Fruit fly (Drosophila melanogaster) whole organism, embryonic: Measurements from ENCODE around the gene CG10286.
A peak's percentile ranks its signal among the peaks of the same experiment; 100 is the strongest.

ENCODE experiments used
- Blimp-1 ChIP-seq: fragments of 200-800 bp; sonication (Bioruptor generic); optimal IDR thresholded peaks from 3 replicates; lab custom pipeline; 2018; ENCODE audit warnings: missing biosample characterization, missing genetic modification characterization, mild to moderate bottlenecking, moderate library complexity, missing genetic modification reagents
- Bteb2 ChIP-seq: fragments of 200-800 bp; sonication (Bioruptor generic); optimal IDR thresholded peaks from 2 replicates; lab custom pipeline; 2016; ENCODE audit warnings: missing biosample characterization, missing genetic modification characterization
- CG10274 ChIP-seq: fragments of 200-800 bp; sonication (Bioruptor generic); optimal IDR thresholded peaks from 3 replicates; lab custom pipeline; 2017; ENCODE audit warnings: missing biosample characterization, mild to moderate bottlenecking, missing genetic modification characterization
- CG11085 ChIP-seq: fragments of 200-800 bp; sonication (Bioruptor generic); IDR thresholded peaks from 2 replicates; pipeline ENCODE4 v1.3.6; 2022; ENCODE audit warnings: missing biosample characterization, missing genetic modification characterization
- CG11560 ChIP-seq: fragments of 200-800 bp; sonication (Bioruptor generic); IDR thresholded peaks from 3 replicates; pipeline ENCODE4 v1.3.6; 2022; ENCODE audit warnings: missing biosample characterization, missing genetic modification characterization
- CG12219 ChIP-seq: fragments of 200-800 bp; sonication (Bioruptor generic); optimal IDR thresholded peaks from 3 replicates; lab custom pipeline; 2018; ENCODE audit warnings: missing biosample characterization, mild to moderate bottlenecking, missing genetic modification characterization
- CG14441 ChIP-seq: fragments of 200-800 bp; sonication (Bioruptor generic); IDR thresholded peaks from 2 replicates; pipeline ENCODE4 v1.3.6; 2022; ENCODE audit warnings: missing biosample characterization, missing genetic modification characterization
- CG15011 ChIP-seq: fragments of 200-800 bp; sonication (Bioruptor generic); optimal IDR thresholded peaks from 3 replicates; lab custom pipeline; 2018; ENCODE audit warnings: missing biosample characterization, mild to moderate bottlenecking, missing genetic modification characterization
- CG15514 ChIP-seq: fragments of 200-800 bp; sonication (Bioruptor generic); optimal IDR thresholded peaks from 3 replicates; lab custom pipeline; 2017; ENCODE audit warnings: missing biosample characterization, missing genetic modification characterization, mild to moderate bottlenecking, moderate library complexity, missing genetic modification reagents
- CG1602 ChIP-seq: fragments of 200-800 bp; sonication (Bioruptor generic); optimal IDR thresholded peaks from 3 replicates; lab custom pipeline; 2016; ENCODE audit warnings: missing biosample characterization, missing genetic modification characterization
- CG1647 ChIP-seq: fragments of 200-800 bp; sonication (Bioruptor generic); optimal IDR thresholded peaks from 3 replicates; lab custom pipeline; 2016; ENCODE audit warnings: missing biosample characterization, missing genetic modification characterization
- CG18262 ChIP-seq: fragments of 200-800 bp; optimal IDR thresholded peaks from 3 replicates; lab custom pipeline; 2019; ENCODE audit warnings: missing biosample characterization, mild to moderate bottlenecking, missing genetic modification characterization, moderate library complexity
- CG30020 ChIP-seq: fragments of 200-800 bp; optimal IDR thresholded peaks from 2 replicates; lab custom pipeline; 2019; ENCODE audit warnings: missing biosample characterization, mild to moderate bottlenecking, missing genetic modification characterization, moderate library complexity
- CG30403 ChIP-seq: fragments of 200-800 bp; sonication (Bioruptor generic); optimal IDR thresholded peaks from 3 replicates; lab custom pipeline; 2016; ENCODE audit warnings: missing biosample characterization, missing genetic modification characterization
- CG34376 ChIP-seq: fragments of 200-800 bp; sonication (Bioruptor generic); optimal IDR thresholded peaks from 2 replicates; lab custom pipeline; 2018; ENCODE audit warnings: missing biosample characterization, mild to moderate bottlenecking, missing genetic modification characterization
- CG3726 ChIP-seq: fragments of 200-800 bp; sonication (Bioruptor generic); IDR thresholded peaks from 3 replicates; pipeline ENCODE4, ENCODE4 v1.3.6; 2022; ENCODE audit warnings: missing biosample characterization, missing genetic modification characterization
- CG3847 ChIP-seq: fragments of 200-800 bp; sonication (Bioruptor generic); IDR thresholded peaks from 2 replicates; pipeline ENCODE4 v1.3.6; 2022; ENCODE audit warnings: missing biosample characterization, missing genetic modification characterization
- CG3995 ChIP-seq: fragments of 200-800 bp; sonication (Bioruptor generic); optimal IDR thresholded peaks from 3 replicates; lab custom pipeline; 2016; ENCODE audit warnings: missing biosample characterization, missing genetic modification characterization
- CG4707 ChIP-seq: fragments of 200-800 bp; sonication (Bioruptor generic); optimal IDR thresholded peaks from 2 replicates; lab custom pipeline; 2018; ENCODE audit warnings: missing biosample characterization, mild to moderate bottlenecking, missing genetic modification characterization, moderate library complexity
- CG6683 ChIP-seq: fragments of 200-800 bp; sonication (Bioruptor generic); optimal IDR thresholded peaks from 2 replicates; lab custom pipeline; 2017; ENCODE audit warnings: missing biosample characterization, mild to moderate bottlenecking, missing genetic modification characterization, missing genetic modification reagents
- CG7928 ChIP-seq: fragments of 200-800 bp; sonication (Bioruptor generic); optimal IDR thresholded peaks from 2 replicates; lab custom pipeline; 2017; ENCODE audit warnings: missing biosample characterization, mild to moderate bottlenecking, missing genetic modification characterization
- CG7987 ChIP-seq: fragments of 200-800 bp; sonication (Bioruptor generic); optimal IDR thresholded peaks from 2 replicates; lab custom pipeline; 2018; ENCODE audit warnings: missing biosample characterization, mild to moderate bottlenecking, missing genetic modification characterization, moderate library complexity
- CG9609 ChIP-seq: fragments of 200-800 bp; sonication (Bioruptor generic); optimal IDR thresholded peaks from 3 replicates; lab custom pipeline; 2016; ENCODE audit warnings: missing biosample characterization, missing genetic modification characterization
- Dbx ChIP-seq: fragments of 200-800 bp; sonication (Bioruptor generic); IDR thresholded peaks from 3 replicates; pipeline ENCODE4 v1.3.6; 2022; ENCODE audit warnings: missing biosample characterization, missing genetic modification characterization
- Dll ChIP-seq: fragments of 200-800 bp; sonication (Bioruptor generic); IDR thresholded peaks from 4 replicates; pipeline ENCODE4 v1.3.6; 2022; ENCODE audit warnings: missing biosample characterization, missing genetic modification characterization; ENCODE audit not compliant: partially characterized antibody
- Eip74EF ChIP-seq, 2 experiments: fragments of 200-800 bp in 1 of 2; fragments of >200 bp in 1 of 2; sonication (Bioruptor generic) in 1 of 2; optimal IDR thresholded peaks; 2 replicates each; lab custom pipeline; 2017 to 2019; ENCODE audit warnings: missing biosample characterization in 2 of 2, missing genetic modification characterization in 2 of 2, mild to moderate bottlenecking in 1 of 2, moderate library complexity in 1 of 2
- Ets65A ChIP-seq: fragments of 200-800 bp; sonication (Bioruptor generic); peaks from one replicate; lab custom pipeline; 2016; ENCODE audit warnings: missing biosample characterization, missing genetic modification characterization
- GATAe ChIP-seq: fragments of 200-800 bp; sonication (Bioruptor generic); conservative IDR thresholded peaks from 2 replicates; pipeline ENCODE4 v1.3.6; 2022; ENCODE audit warnings: missing biosample characterization, missing genetic modification characterization
- HLH3B ChIP-seq: fragments of 200-800 bp; sonication (Bioruptor generic); IDR thresholded peaks from 2 replicates; pipeline ENCODE4 v1.3.6; 2022; ENCODE audit warnings: missing biosample characterization, missing genetic modification characterization
- Jarid2 ChIP-seq: fragments of 200-800 bp; sonication (Bioruptor generic); optimal IDR thresholded peaks from 3 replicates; lab custom pipeline; 2017; ENCODE audit warnings: mild to moderate bottlenecking, missing biosample characterization, missing genetic modification reagents, missing genetic modification characterization
- MESR4 ChIP-seq: fragments of 200-800 bp; sonication (Bioruptor generic); optimal IDR thresholded peaks from 2 replicates; lab custom pipeline; 2018; ENCODE audit warnings: missing biosample characterization, mild to moderate bottlenecking, missing genetic modification characterization, moderate library complexity
- Mad ChIP-seq: fragments of 200-800 bp; sonication (Bioruptor generic); optimal IDR thresholded peaks from 2 replicates; lab custom pipeline; 2016; ENCODE audit warnings: missing biosample characterization, missing genetic modification characterization
- bsh ChIP-seq, 2 experiments: fragments of 200-800 bp; sonication (Bioruptor generic); optimal IDR thresholded peaks; 2 replicates each; lab custom pipeline; 2017 to 2018; ENCODE audit warnings: mild to moderate bottlenecking in 2 of 2, missing biosample characterization in 2 of 2, missing genetic modification characterization in 2 of 2, moderate library complexity in 1 of 2
- ci ChIP-seq: fragments of 200-800 bp; sonication (Bioruptor generic); IDR thresholded peaks from 3 replicates; pipeline ENCODE4 v1.3.6; 2022; ENCODE audit warnings: missing biosample characterization, missing genetic modification characterization
- cwo ChIP-seq: fragments of 200-800 bp; sonication (Bioruptor generic); optimal IDR thresholded peaks from 3 replicates; lab custom pipeline; 2017; ENCODE audit warnings: missing biosample characterization, missing genetic modification characterization, mild to moderate bottlenecking, moderate library complexity, missing genetic modification reagents
- fd64A ChIP-seq: fragments of 200-800 bp; sonication (Bioruptor generic); optimal IDR thresholded peaks from 3 replicates; lab custom pipeline; 2018; ENCODE audit warnings: missing biosample characterization, mild to moderate bottlenecking, missing genetic modification characterization
- fru ChIP-seq: fragments of >200 bp; optimal IDR thresholded peaks from 2 replicates; lab custom pipeline; 2017
- gcm ChIP-seq: fragments of 200-800 bp; sonication (Bioruptor generic); optimal IDR thresholded peaks from 2 replicates; lab custom pipeline; 2019; ENCODE audit warnings: missing biosample characterization, mild to moderate bottlenecking, missing genetic modification characterization, moderate library complexity
- jigr1 ChIP-seq: fragments of 200-800 bp; sonication (Bioruptor generic); IDR thresholded peaks from 3 replicates; pipeline ENCODE4 v1.3.6; 2022; ENCODE audit warnings: missing biosample characterization, missing genetic modification characterization
- jing ChIP-seq: fragments of 200-800 bp; sonication (Bioruptor generic); optimal IDR thresholded peaks from 2 replicates; lab custom pipeline; 2018; ENCODE audit warnings: missing biosample characterization, mild to moderate bottlenecking, missing genetic modification characterization
- nom ChIP-seq: fragments of 200-800 bp; sonication (Bioruptor generic); optimal IDR thresholded peaks from 2 replicates; lab custom pipeline; 2017; ENCODE audit warnings: missing biosample characterization, missing genetic modification characterization, mild to moderate bottlenecking, moderate library complexity, missing genetic modification reagents
- pfk ChIP-seq: fragments of 200-800 bp; sonication (Bioruptor generic); optimal IDR thresholded peaks from 2 replicates; lab custom pipeline; 2018; ENCODE audit warnings: missing biosample characterization, mild to moderate bottlenecking, missing genetic modification characterization, moderate library complexity
- pnt ChIP-seq: fragments of 200-800 bp; sonication (Bioruptor generic); optimal IDR thresholded peaks from 3 replicates; lab custom pipeline; 2016; ENCODE audit warnings: missing biosample characterization, missing genetic modification characterization
- pros ChIP-seq: fragments of 200-800 bp; sonication (Bioruptor generic); optimal IDR thresholded peaks from 3 replicates; lab custom pipeline; 2019; ENCODE audit warnings: missing biosample characterization, mild to moderate bottlenecking, missing genetic modification characterization, moderate library complexity
- schlank ChIP-seq: fragments of 200-800 bp; sonication (Bioruptor generic); optimal IDR thresholded peaks from 2 replicates; lab custom pipeline; 2018; ENCODE audit warnings: missing biosample characterization, mild to moderate bottlenecking, missing genetic modification characterization
- sens ChIP-seq: fragments of 200-800 bp; sonication (Bioruptor generic); peaks from one replicate; lab custom pipeline; 2016; ENCODE audit warnings: missing biosample characterization, missing genetic modification characterization
- sima ChIP-seq: fragments of 200-800 bp; sonication (Bioruptor generic); optimal IDR thresholded peaks from 2 replicates; lab custom pipeline; 2016; ENCODE audit warnings: missing biosample characterization, missing genetic modification characterization
- sob ChIP-seq: fragments of 200-800 bp; sonication (Bioruptor generic); IDR thresholded peaks from 2 replicates; pipeline ENCODE4 v1.3.6; 2022; ENCODE audit warnings: missing biosample characterization, missing genetic modification characterization

The CG10286 gene

dm6 chr3R:6407544-6407943 lies 38.8 kb downstream of the CG10286 start (continued):
- TF ChIP-seq CG14441 (GFP tag; lab: Robert Waterston, UW): no peak
- TF ChIP-seq Eip74EF (GFP tag; optimal IDR thresholded peaks at IDR 0.05; lab: Kevin White, UChicago): no peak

dm6 chr3R:6408467-6408866 lies 39.7 kb downstream of the CG10286 start:
- TF ChIP-seq CG15011 (GFP tag; lab: Kevin White, UChicago) (no peak), CG34376 (GFP tag; lab: Kevin White, UChicago) (no peak), CG10274 (GFP tag; lab: Kevin White, UChicago) (no peak), CG11085 (no peak), CG3726 (GFP tag; lab: Robert Waterston, UW) (0 out of 3 replicates have a peak, but pooled peaks have one; percentile 23), CG12219 (no peak), pnt (GFP tag; lab: Kevin White, UChicago) (no peak), jigr1 (GFP tag; lab: Robert Waterston, UW) (no peak), Ets65A (GFP tag; lab: Kevin White, UChicago) (peak; percentile 69), GATAe (GFP tag; lab: Robert Waterston, UW) (no peak), Jarid2 (GFP tag; lab: Kevin White, UChicago) (no peak), Bteb2 (GFP tag; lab: Kevin White, UChicago) (no peak), MESR4 (no peak), Mad (GFP tag; lab: Kevin White, UChicago) (no peak), CG3995 (GFP tag; lab: Kevin White, UChicago) (no peak), sens (GFP tag; lab: Kevin White, UChicago) (peak; percentile 50), CG7928 (GFP tag; lab: Kevin White, UChicago) (no peak)

- TF ChIP-seq nom (GFP tag; lab: Kevin White, UChicago) (peak; percentile 87), CG9609 (no peak), CG6683 (GFP tag; lab: Kevin White, UChicago) (no peak), Dll (GFP tag; lab: Robert Waterston, UW) (no peak), CG1602 (GFP tag; lab: Kevin White, UChicago) (no peak), sima (GFP tag; lab: Kevin White, UChicago) (no peak), fd64A (GFP tag; lab: Kevin White, UChicago) (peak; percentile 4), CG3847 (no peak), sob (GFP tag; lab: Robert Waterston, UW) (peak; percentile 16; the same call in 1 of the 2 replicates), CG15514 (no peak), Blimp-1 (GFP tag; lab: Kevin White, UChicago) (peak; percentile 19), fru (lab: Kevin White, UChicago) (no peak), schlank (tag; lab: Kevin White, UChicago) (no peak), ci (GFP tag; lab: Robert Waterston, UW) (peak; percentile 55; the same call in 1 of the 3 replicates), pfk (GFP tag; lab: Kevin White, UChicago) (peak; percentile 0), CG11560 (tag; lab: Robert Waterston, UW) (no peak), pros (peak; percentile 59), CG1647 (GFP tag; lab: Kevin White, UChicago) (no peak), CG18262 (tag; lab: Kevin White, UChicago) (no peak), Dbx (GFP tag; lab: Robert Waterston, UW) (no peak), jing (GFP tag; lab: Kevin White, UChicago) (no peak), CG7987 (GFP tag; lab: Kevin White, UChicago) (no peak), CG30403 (GFP tag; lab: Kevin White, UChicago) (no peak), gcm (GFP tag; lab: Kevin White, UChicago) (peak; percentile 63), CG4707 (peak; percentile 34), cwo (GFP tag; lab: Kevin White, UChicago) (no peak), bsh (GFP tag; optimal IDR thresholded peaks at IDR 0.05; lab: Kevin White, UChicago) (peak in 1 of 2 experiments; percentile 26), CG30020 (tag; lab: Kevin White, UChicago) (no peak), HLH3B (no peak; the same call in 1 of the 2 replicates)
Measured at dm6 chr3R:6409153-6409571, 40.4 kb downstream of the CG10286 start.
